Worm (Caenorhabditis elegans) whole organism, midembryonic: ENCODE results near the gene clec-160.

Experiments used
- flt-1 ChIP-seq: fragments of 200-800 bp; sonication (Bioruptor generic); IDR thresholded peaks from 2 replicates; pipeline ENCODE4 v1.3.6; 2022; ENCODE audit warnings: missing genetic modification characterization, missing compliant biosample characterization
- klf-2 ChIP-seq: fragments of 200-800 bp; sonication (Bioruptor generic); conservative IDR thresholded peaks from 2 replicates; pipeline ENCODE4 v1.3.6; 2022; ENCODE audit warnings: missing genetic modification reagents, missing genetic modification characterization, missing compliant biosample characterization

- TF ChIP-seq klf-2 (GFP tag; lab: Robert Waterston, UW) (no peak), flt-1 (GFP tag; lab: Robert Waterston, UW) (no peak)
These were observed 47.0 kb upstream of the clec-160 start, which contains the start of gene F10E9.1 for ce11 chrIII:8322645-8323213.
